Fruit fly (Drosophila melanogaster): ENCODE measurements around the gene crim.

crim gene

DNA sequence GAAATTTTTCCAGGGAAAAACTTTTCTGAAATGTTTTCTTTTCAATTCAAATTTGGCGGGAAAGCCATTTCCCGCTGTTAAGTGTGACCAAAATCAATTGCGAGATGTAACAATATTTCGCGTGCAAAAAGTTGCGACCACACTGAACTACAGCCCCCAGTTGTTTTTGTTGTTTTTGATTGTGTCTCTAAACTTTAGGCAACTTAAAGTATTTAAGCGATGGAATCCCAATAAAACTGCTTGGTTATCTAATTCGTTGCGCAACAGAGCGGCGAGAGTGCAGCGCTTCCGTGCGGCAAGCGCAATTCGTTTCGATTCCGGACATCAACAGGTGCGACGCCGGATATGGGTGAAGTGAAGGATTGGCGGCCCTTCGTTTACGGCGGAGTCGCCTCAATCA lies 9.6 kb upstream of the crim start, which contains the start of gene Bmcp (continued):
- TF ChIP-seq B-H2 (GFP tag; optimal IDR thresholded peaks at IDR 0.05) (peak; percentile 27), CG32532 (GFP tag; IDR thresholded peaks at IDR 0.05) (no peak), CG31365 (tag; optimal IDR thresholded peaks at IDR 0.05) (no peak), crol (GFP tag; IDR thresholded peaks at IDR 0.05) (no peak), CG18619 (GFP tag; optimal IDR thresholded peaks at IDR 0.05) (peak; percentile 1), Dp (GFP tag; optimal IDR thresholded peaks at IDR 0.05) (peak; percentile 90), CG11398 (GFP tag; optimal IDR thresholded peaks at IDR 0.05) (no peak), CG9797 (GFP tag; optimal IDR thresholded peaks at IDR 0.05) (peak; percentile 79), CG12391 (tag; optimal IDR thresholded peaks at IDR 0.05) (peak; percentile 10), pnt (GFP tag; optimal IDR thresholded peaks at IDR 0.05) (no peak), scrt (GFP tag; optimal IDR thresholded peaks at IDR 0.05) (peak; percentile 81), lov (optimal IDR thresholded peaks at IDR 0.05) (no peak), lov (GFP tag; IDR thresholded peaks at IDR 0.05) (0 out of 3 replicates have a peak, but pooled peaks have one; percentile 63), Med (GFP tag) (peak; percentile 71), Ets97D (GFP tag; optimal IDR thresholded peaks at IDR 0.05) (peak; percentile 95), sc (optimal IDR thresholded peaks at IDR 0.05) (no peak), sc (GFP tag; optimal IDR thresholded peaks at IDR 0.05) (no peak), CG7745 (tag; optimal IDR thresholded peaks at IDR 0.05) (no peak), stwl (tag; optimal IDR thresholded peaks at IDR 0.05) (peak; percentile 94), sug (tag; optimal IDR thresholded peaks at IDR 0.05) (no peak)

DNA sequence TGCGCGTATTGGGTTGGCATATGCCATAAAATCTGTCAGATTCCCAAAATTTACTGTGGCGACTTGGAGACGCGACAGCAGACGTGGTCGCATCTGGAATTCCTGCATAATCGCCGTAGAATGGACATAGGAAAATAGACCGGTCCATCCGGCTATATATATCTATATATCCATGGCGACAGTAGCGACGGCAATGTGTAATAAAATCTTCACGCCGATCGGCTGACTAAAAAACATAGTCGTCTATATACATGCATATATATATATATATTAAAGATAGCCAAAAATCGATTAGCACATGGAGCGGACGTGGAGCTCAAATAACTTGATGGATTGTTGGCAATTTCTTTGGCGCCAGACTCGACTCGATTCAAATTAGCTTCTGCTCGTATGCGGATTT lies 6.8 kb upstream of the crim start:
- TF ChIP-seq CG18011 (GFP tag; optimal IDR thresholded peaks at IDR 0.05) (peak; percentile 5), sd (tag; optimal IDR thresholded peaks at IDR 0.05) (peak; percentile 87), CG13894 (tag; optimal IDR thresholded peaks at IDR 0.05) (peak; percentile 95), p53 (GFP tag; optimal IDR thresholded peaks at IDR 0.05) (no peak), CkIIα-i1 (GFP tag; IDR thresholded peaks at IDR 0.05) (no peak)

DNA sequence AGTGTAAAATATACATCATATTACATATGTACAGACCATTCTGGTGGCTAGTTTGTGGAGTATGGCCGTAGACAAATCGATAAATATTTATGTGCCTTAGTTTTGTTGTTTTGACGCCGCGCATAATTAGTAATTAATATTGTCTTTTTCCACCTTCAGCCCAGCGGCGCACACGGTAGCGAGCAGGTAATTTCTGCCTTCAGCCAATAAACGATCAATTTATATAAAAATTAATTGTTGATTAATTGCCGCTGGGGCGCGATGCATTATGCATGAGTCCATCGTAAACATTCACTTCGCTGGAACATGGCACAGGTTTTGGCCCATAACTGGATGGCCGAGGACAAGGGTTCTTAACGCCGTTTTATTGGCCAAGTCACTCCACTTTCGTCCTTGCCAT lies 6.1 kb upstream of the crim start:
- TF ChIP-seq Med (GFP tag), result peak; percentile 46
- TF ChIP-seq Awh (GFP tag; IDR thresholded peaks at IDR 0.05), result peak; percentile 53; the same call in 1 of the 2 replicates
- TF ChIP-seq CG12299 (tag; optimal IDR thresholded peaks at IDR 0.05), result no peak
- TF ChIP-seq gt (GFP tag; IDR thresholded peaks at IDR 0.05), result no peak
- TF ChIP-seq tap (tag; optimal IDR thresholded peaks at IDR 0.05), result no peak
- TF ChIP-seq grn (GFP tag; optimal IDR thresholded peaks at IDR 0.05), result no peak
- TF ChIP-seq CG8944 (GFP tag; optimal IDR thresholded peaks at IDR 0.05), result no peak
- TF ChIP-seq nmo (GFP tag; optimal IDR thresholded peaks at IDR 0.05), result no peak
- no peak for TF ChIP-seq CG31441 (GFP tag; IDR thresholded peaks at IDR 0.05)
- TF ChIP-seq Vsx1 (GFP tag; optimal IDR thresholded peaks at IDR 0.05), result peak; percentile 35
- TF ChIP-seq vvl (GFP tag; IDR thresholded peaks at IDR 0.05), result peak; percentile 69
- no peak for TF ChIP-seq ken (GFP tag; IDR thresholded peaks at IDR 0.05)
- no peak for TF ChIP-seq CG30431 (GFP tag; optimal IDR thresholded peaks at IDR 0.05)
- TF ChIP-seq Drgx (GFP tag; IDR thresholded peaks at IDR 0.05), result no peak
- no peak for TF ChIP-seq fu2 (GFP tag; optimal IDR thresholded peaks at IDR 0.05)
- TF ChIP-seq CG9609 (GFP tag; optimal IDR thresholded peaks at IDR 0.05), result no peak
- no peak for TF ChIP-seq psq (GFP tag; optimal IDR thresholded peaks at IDR 0.05)
- no peak for TF ChIP-seq CG9932 (GFP tag; IDR thresholded peaks at IDR 0.05)
- no peak for TF ChIP-seq dmrt99B (tag; optimal IDR thresholded peaks at IDR 0.05)
- peak; percentile 2 for TF ChIP-seq nom (GFP tag; optimal IDR thresholded peaks at IDR 0.05)
- TF ChIP-seq grau (tag; optimal IDR thresholded peaks at IDR 0.05), result no peak
- TF ChIP-seq onecut (GFP tag; IDR thresholded peaks at IDR 0.05), result 0 out of 2 replicates have a peak, but pooled peaks have one; percentile 14

Measured in whole organism, embryonic.